Fruit fly (Drosophila melanogaster): ENCODE data around the gene Ip259.

Ip259 gene

dm6 chr2L:10403803-10404315, 4.3 kb upstream of the Ip259 start (continued):
- TF ChIP-seq CG2678 (tag; optimal IDR thresholded peaks at IDR 0.05) = no peak
- TF ChIP-seq CG12299 (tag; optimal IDR thresholded peaks at IDR 0.05) = no peak
- TF ChIP-seq CG12104 (GFP tag; optimal IDR thresholded peaks at IDR 0.05) = no peak
- no peak for TF ChIP-seq CG33557 (GFP tag; optimal IDR thresholded peaks at IDR 0.05)
- no peak for TF ChIP-seq CG30431 (GFP tag; optimal IDR thresholded peaks at IDR 0.05)
- TF ChIP-seq CG17612 (GFP tag; IDR thresholded peaks at IDR 0.05) = no peak
- no peak for TF ChIP-seq CG7556 (GFP tag; optimal IDR thresholded peaks at IDR 0.05)
- TF ChIP-seq aop (GFP tag; IDR thresholded peaks at IDR 0.05) = no peak
- no peak for TF ChIP-seq Neu2 (GFP tag; optimal IDR thresholded peaks at IDR 0.05; ENCODE audit: borderline replicate concordance)
- TF ChIP-seq Tbp (GFP tag; optimal IDR thresholded peaks at IDR 0.05) = no peak
- no peak for TF ChIP-seq BtbVII (GFP tag; optimal IDR thresholded peaks at IDR 0.05)
- TF ChIP-seq fd96Cb (tag; optimal IDR thresholded peaks at IDR 0.05) = no peak
- no peak for TF ChIP-seq Opbp (GFP tag; IDR thresholded peaks at IDR 0.05; ENCODE audit: partially characterized antibody)
- TF ChIP-seq en (GFP tag; optimal IDR thresholded peaks at IDR 0.05) = no peak
- no peak for TF ChIP-seq nmo (GFP tag; optimal IDR thresholded peaks at IDR 0.05)
- peak; percentile 95 for TF ChIP-seq CG3065 (GFP tag; optimal IDR thresholded peaks at IDR 0.05)
- TF ChIP-seq CG5953 (GFP tag; IDR thresholded peaks at IDR 0.05) = no peak
- no peak for TF ChIP-seq Chrac-16 (GFP tag; optimal IDR thresholded peaks at IDR 0.05)
- TF ChIP-seq Trl (optimal IDR thresholded peaks at IDR 0.05) = no peak
- no peak for TF ChIP-seq Trl (GFP tag; optimal IDR thresholded peaks at IDR 0.05)
- TF ChIP-seq ac (GFP tag; optimal IDR thresholded peaks at IDR 0.05) = no peak
- no peak for TF ChIP-seq dmrt11E (tag; optimal IDR thresholded peaks at IDR 0.05)
- no peak for TF ChIP-seq schlank (tag; optimal IDR thresholded peaks at IDR 0.05)
- no peak for TF ChIP-seq onecut (GFP tag; IDR thresholded peaks at IDR 0.05)
- TF ChIP-seq Scr (GFP tag; IDR thresholded peaks at IDR 0.05; ENCODE audit: partially characterized antibody) = peak; percentile 63
- TF ChIP-seq ranshi (GFP tag; IDR thresholded peaks at IDR 0.05) = no peak
- TF ChIP-seq CG3407 (GFP tag; optimal IDR thresholded peaks at IDR 0.05) = no peak
- no peak for TF ChIP-seq Usf (GFP tag; optimal IDR thresholded peaks at IDR 0.05)
- no peak for TF ChIP-seq TFAM (GFP tag; optimal IDR thresholded peaks at IDR 0.05)
- TF ChIP-seq CG13775 (GFP tag; optimal IDR thresholded peaks at IDR 0.05) = no peak
- no peak for TF ChIP-seq CG4730 (GFP tag; IDR thresholded peaks at IDR 0.05)
- no peak for TF ChIP-seq hkb (optimal IDR thresholded peaks at IDR 0.05)
- TF ChIP-seq hkb (GFP tag; IDR thresholded peaks at IDR 0.05) = no peak
- TF ChIP-seq CG12942 (GFP tag; optimal IDR thresholded peaks at IDR 0.05) = no peak
- TF ChIP-seq PHDP (tag; optimal IDR thresholded peaks at IDR 0.05) = no peak
- TF ChIP-seq CG1024 (GFP tag; IDR thresholded peaks at IDR 0.05) = no peak
- no peak for TF ChIP-seq sens-2 (GFP tag; IDR thresholded peaks at IDR 0.05)
- TF ChIP-seq CG3847 (GFP tag; IDR thresholded peaks at IDR 0.05) = no peak
- 0 out of 2 replicates have a peak, but pooled peaks have one; percentile 9 for TF ChIP-seq bbx (GFP tag; IDR thresholded peaks at IDR 0.05; ENCODE audit: partially characterized antibody)
- no peak for TF ChIP-seq CG12744 (GFP tag; optimal IDR thresholded peaks at IDR 0.05)
- no peak for TF ChIP-seq bcd (GFP tag; optimal IDR thresholded peaks at IDR 0.05)
- no peak for TF ChIP-seq CG12071 (GFP tag; optimal IDR thresholded peaks at IDR 0.05)
- no peak for TF ChIP-seq chn (GFP tag; optimal IDR thresholded peaks at IDR 0.05)
- no peak for TF ChIP-seq CG17829 (tag; optimal IDR thresholded peaks at IDR 0.05)
- peak in 1 of 2 experiments; percentile 61 for TF ChIP-seq eve (GFP tag; optimal IDR thresholded peaks at IDR 0.05)
- TF ChIP-seq Dfd (GFP tag; optimal IDR thresholded peaks at IDR 0.05) = no peak
- TF ChIP-seq org-1 (GFP tag; optimal IDR thresholded peaks at IDR 0.05) = no peak
- peak; percentile 52 for TF ChIP-seq MBD-R2 (GFP tag; IDR thresholded peaks at IDR 0.05)
- TF ChIP-seq twi (tag; optimal IDR thresholded peaks at IDR 0.05) = no peak
- no peak for TF ChIP-seq pan (optimal IDR thresholded peaks at IDR 0.05)
- no peak for TF ChIP-seq pan (GFP tag; optimal IDR thresholded peaks at IDR 0.05 in 1 of 2, IDR thresholded peaks at IDR 0.05 in 1 of 2)
- peak; percentile 60 for TF ChIP-seq CG3995 (GFP tag; optimal IDR thresholded peaks at IDR 0.05)
- no peak for TF ChIP-seq Awh (GFP tag; IDR thresholded peaks at IDR 0.05)
